Worm (Caenorhabditis elegans) whole organism, L3 larva: ENCODE measurements around the gene ucr-2.3.

Experiments
- R02D3.7 ChIP-seq: fragments of 150-350 bp; optimal IDR thresholded peaks from 2 replicates; lab custom pipeline; 2014; ENCODE audit warnings: missing biosample characterization, missing genetic modification characterization
- ama-1 ChIP-seq: fragments of 150-350 bp; optimal IDR thresholded peaks from 2 replicates; lab custom pipeline; 2018
- elt-2 ChIP-seq: sonication (generic microtip); optimal IDR thresholded peaks from 2 replicates; lab custom pipeline; 2016; ENCODE audit warnings: missing genetic modification reagents, mild to moderate bottlenecking, missing genetic modification characterization, missing compliant biosample characterization
- eor-1 ChIP-seq, 2 experiments: fragments of 150-350 bp; optimal IDR thresholded peaks; 2 replicates each; lab custom pipeline; 2014 to 2018; ENCODE audit warnings: missing biosample characterization in 2 of 2, missing genetic modification characterization in 2 of 2
- lsy-12 ChIP-seq: sonication (generic microtip); optimal IDR thresholded peaks from 2 replicates; lab custom pipeline; 2016; ENCODE audit warnings: mild to moderate bottlenecking, missing genetic modification characterization, missing compliant biosample characterization
- nhr-11 ChIP-seq: fragments of 150-350 bp; optimal IDR thresholded peaks from 2 replicates; lab custom pipeline; 2014; ENCODE audit warnings: missing biosample characterization, missing genetic modification characterization
- pha-4 ChIP-seq: fragments of 150-350 bp; optimal IDR thresholded peaks from 2 replicates; lab custom pipeline; 2014; ENCODE audit warnings: missing biosample characterization, missing genetic modification reagents, missing genetic modification characterization
- snpc-4 ChIP-seq: fragments of 150-350 bp; optimal IDR thresholded peaks from 2 replicates; lab custom pipeline; 2014; ENCODE audit warnings: missing biosample characterization, missing genetic modification characterization
- tbx-2 ChIP-seq: sonication (generic microtip); optimal IDR thresholded peaks from 2 replicates; lab custom pipeline; 2016; ENCODE audit warnings: mild to moderate bottlenecking, missing genetic modification characterization, missing compliant biosample characterization
- unc-62 ChIP-seq: fragments of 150-350 bp; sonication (generic microtip); optimal IDR thresholded peaks from 4 replicates; lab custom pipeline; 2014; ENCODE audit warnings: missing biosample characterization, missing genetic modification reagents, missing genetic modification characterization

- TF ChIP-seq pha-4 (tag; lab: Kevin White, UChicago) (peak; percentile 79), nhr-11 (tag; lab: Kevin White, UChicago) (no peak), lsy-12 (no peak), tbx-2 (no peak), elt-2 (tag; lab: Kevin White, UChicago) (no peak), eor-1 (tag; optimal IDR thresholded peaks at IDR 0.05; lab: Kevin White, UChicago) (no peak), unc-62 (no peak), snpc-4 (tag; lab: Kevin White, UChicago) (no peak), ama-1 (lab: Kevin White, UChicago) (no peak), R02D3.7 (no peak)
Measured at ce11 chrIII:907990-908389, 28.3 kb downstream of the ucr-2.3 start.
